Worm (Caenorhabditis elegans): ENCODE data around the gene Y47D7A.19.

- TF ChIP-seq unc-62 (GFP tag; optimal IDR thresholded peaks at IDR 0.05) (no peak), pha-4 (tag; optimal IDR thresholded peaks at IDR 0.05) (no peak), ces-1 (GFP tag; optimal IDR thresholded peaks at IDR 0.05) (peak; percentile 93), zip-8 (tag; optimal IDR thresholded peaks at IDR 0.05) (no peak), ztf-11 (tag; optimal IDR thresholded peaks at IDR 0.05) (no peak)
Measured at ce11 chrV:4450523-4451089, 26.5 kb downstream of the Y47D7A.19 start, which contains the start of gene rft-2.
